Fruit fly (Drosophila melanogaster): ENCODE data around the gene mew.

mew gene

dm6 chrX:13287854-13288376 is 29.6 kb upstream of the mew start, which contains the start of gene Remo (continued):
- TF ChIP-seq chif (GFP tag; optimal IDR thresholded peaks at IDR 0.05) (no peak), pnt (GFP tag; optimal IDR thresholded peaks at IDR 0.05) (no peak), CG12299 (tag; optimal IDR thresholded peaks at IDR 0.05) (no peak), CG13424 (tag; optimal IDR thresholded peaks at IDR 0.05) (no peak), CG11247 (GFP tag; IDR thresholded peaks at IDR 0.05) (no peak), Optix (GFP tag; IDR thresholded peaks at IDR 0.05) (no peak), wdn (GFP tag; IDR thresholded peaks at IDR 0.05) (no peak), CG10959 (GFP tag; IDR thresholded peaks at IDR 0.05) (no peak), repo (GFP tag; optimal IDR thresholded peaks at IDR 0.05) (no peak), CG18764 (GFP tag; optimal IDR thresholded peaks at IDR 0.05) (no peak), Hand (GFP tag; optimal IDR thresholded peaks at IDR 0.05) (no peak), CG1024 (GFP tag; IDR thresholded peaks at IDR 0.05) (no peak), bigmax (GFP tag; optimal IDR thresholded peaks at IDR 0.05) (no peak), CG11695 (GFP tag; IDR thresholded peaks at IDR 0.05) (no peak), HmgZ (tag; optimal IDR thresholded peaks at IDR 0.05) (peak; percentile 60), klu (GFP tag; IDR thresholded peaks at IDR 0.05) (no peak), CG1647 (GFP tag; optimal IDR thresholded peaks at IDR 0.05) (no peak), Vsx1 (GFP tag; optimal IDR thresholded peaks at IDR 0.05) (no peak), sqz (GFP tag; optimal IDR thresholded peaks at IDR 0.05) (peak; percentile 78), kni (GFP tag; optimal IDR thresholded peaks at IDR 0.05) (no peak), CG31441 (GFP tag; IDR thresholded peaks at IDR 0.05) (no peak), CG10321 (GFP tag; IDR thresholded peaks at IDR 0.05) (no peak), CG12659 (GFP tag; optimal IDR thresholded peaks at IDR 0.05) (peak; percentile 72), sr (GFP tag; IDR thresholded peaks at IDR 0.05) (no peak), CG7786 (GFP tag; optimal IDR thresholded peaks at IDR 0.05) (no peak), sc (optimal IDR thresholded peaks at IDR 0.05) (no peak), sc (GFP tag; optimal IDR thresholded peaks at IDR 0.05) (no peak), Dek (tag; optimal IDR thresholded peaks at IDR 0.05) (peak; percentile 13), Tbp (GFP tag; optimal IDR thresholded peaks at IDR 0.05) (no peak), Xbp1 (GFP tag; optimal IDR thresholded peaks at IDR 0.05) (no peak), Sox102F (GFP tag; optimal IDR thresholded peaks at IDR 0.05) (no peak), Mad (GFP tag; optimal IDR thresholded peaks at IDR 0.05) (no peak), CG6854 (GFP tag; optimal IDR thresholded peaks at IDR 0.05) (no peak), Dfd (GFP tag; optimal IDR thresholded peaks at IDR 0.05) (no peak), CG2678 (tag; optimal IDR thresholded peaks at IDR 0.05) (no peak), cato (GFP tag; optimal IDR thresholded peaks at IDR 0.05; ENCODE audit: borderline replicate concordance) (no peak), insv (GFP tag; optimal IDR thresholded peaks at IDR 0.05) (peak in 1 of 2 experiments; percentile 84), CG11085 (GFP tag; IDR thresholded peaks at IDR 0.05) (no peak), CG8765 (GFP tag; IDR thresholded peaks at IDR 0.05) (no peak), CG3065 (GFP tag; optimal IDR thresholded peaks at IDR 0.05) (no peak), eve (GFP tag; optimal IDR thresholded peaks at IDR 0.05) (no peak), Bdp1 (GFP tag; optimal IDR thresholded peaks at IDR 0.05) (no peak), CG3281 (GFP tag; optimal IDR thresholded peaks at IDR 0.05) (no peak), ato (GFP tag; IDR thresholded peaks at IDR 0.05; ENCODE audit: partially characterized antibody) (0 out of 2 replicates have a peak, but pooled peaks have one; percentile 13), CG2889 (GFP tag; IDR thresholded peaks at IDR 0.05) (no peak), CG17359 (tag; optimal IDR thresholded peaks at IDR 0.05) (no peak), CG14965 (GFP tag; optimal IDR thresholded peaks at IDR 0.05; ENCODE audit: borderline replicate concordance) (no peak), ro (GFP tag; IDR thresholded peaks at IDR 0.05) (no peak), CG13894 (tag; optimal IDR thresholded peaks at IDR 0.05) (peak; percentile 51), slou (GFP tag; optimal IDR thresholded peaks at IDR 0.05) (no peak), CG18011 (GFP tag; optimal IDR thresholded peaks at IDR 0.05) (no peak), jumu (GFP tag; optimal IDR thresholded peaks at IDR 0.05) (no peak)
